Fruit fly (Drosophila melanogaster) whole organism, wandering third instar larva: Measurements from ENCODE around the gene UBL3.

Experiments
- Abd-B ChIP-seq: fragments of >200 bp; optimal IDR thresholded peaks from 2 replicates; lab custom pipeline; 2017; ENCODE audit warnings: missing biosample characterization, missing genetic modification characterization
- CG32264 ChIP-seq: fragments of 200-800 bp; sonication (Bioruptor generic); optimal IDR thresholded peaks from 2 replicates; lab custom pipeline; 2016; ENCODE audit warnings: missing biosample characterization, missing genetic modification characterization
- CG9705 ChIP-seq: fragments of 200-800 bp; sonication (Bioruptor generic); optimal IDR thresholded peaks from 2 replicates; lab custom pipeline; 2018; ENCODE audit warnings: missing biosample characterization, mild to moderate bottlenecking, missing genetic modification characterization
- CrebA ChIP-seq: fragments of 200-800 bp; sonication (Bioruptor generic); optimal IDR thresholded peaks from 2 replicates; lab custom pipeline; 2016; ENCODE audit warnings: missing biosample characterization, mild to moderate bottlenecking, missing genetic modification characterization, borderline replicate concordance
- Dfd ChIP-seq: fragments of >200 bp; optimal IDR thresholded peaks from 2 replicates; lab custom pipeline; 2017; ENCODE audit warnings: missing biosample characterization, missing genetic modification characterization
- Dif ChIP-seq: fragments of 200-275, 200-300 bp; sonication (Bioruptor generic); optimal IDR thresholded peaks from 2 replicates; lab custom pipeline; 2018; ENCODE audit warnings: missing biosample characterization, missing genetic modification characterization; ENCODE audit not compliant: partially characterized antibody
- GATAd ChIP-seq: sonication (Bioruptor generic); optimal IDR thresholded peaks from 2 replicates; lab custom pipeline; 2016; ENCODE audit warnings: missing biosample characterization, missing genetic modification characterization
- HLH106 ChIP-seq: fragments of 200-800 bp; optimal IDR thresholded peaks from 3 replicates; lab custom pipeline; 2019; ENCODE audit warnings: missing biosample characterization, mild to moderate bottlenecking, missing genetic modification characterization, moderate library complexity
- Hnf4 ChIP-seq: fragments of 200-800 bp; sonication (Bioruptor generic); optimal IDR thresholded peaks from 2 replicates; lab custom pipeline; 2016; ENCODE audit warnings: missing biosample characterization, mild to moderate bottlenecking, missing genetic modification characterization
- Hr78 ChIP-seq: fragments of >200 bp; optimal IDR thresholded peaks from 2 replicates; lab custom pipeline; 2017; ENCODE audit warnings: missing biosample characterization, missing genetic modification characterization
- Hr83 ChIP-seq: fragments of 200-300 bp; sonication (Bioruptor generic); optimal IDR thresholded peaks from 2 replicates; lab custom pipeline; 2016; ENCODE audit warnings: missing biosample characterization, mild to moderate bottlenecking, missing genetic modification characterization, moderate library complexity; ENCODE audit not compliant: poor library complexity, severe bottlenecking
- Jra ChIP-seq: sonication (Bioruptor generic); optimal IDR thresholded peaks from 2 replicates; lab custom pipeline; 2016; ENCODE audit warnings: missing biosample characterization, missing genetic modification characterization
- Mio ChIP-seq: sonication (Bioruptor generic); optimal IDR thresholded peaks from 2 replicates; lab custom pipeline; 2016; ENCODE audit warnings: missing biosample characterization, missing genetic modification characterization
- Myc ChIP-seq: fragments of >200 bp; optimal IDR thresholded peaks from 2 replicates; lab custom pipeline; 2017
- N ChIP-seq: fragments of >200 bp; optimal IDR thresholded peaks from 2 replicates; lab custom pipeline; 2018; ENCODE audit warnings: missing biosample characterization, missing external identifiers, missing genetic modification characterization
- OdsH ChIP-seq: fragments of 200-800 bp; sonication (Bioruptor generic); optimal IDR thresholded peaks from 2 replicates; lab custom pipeline; 2016; ENCODE audit warnings: missing biosample characterization, mild to moderate bottlenecking, missing genetic modification characterization
- Rel ChIP-seq, 2 experiments: fragments of 200-800 bp; sonication (Bioruptor generic) in 1 of 2; optimal IDR thresholded peaks; 2 replicates in 1 of 2; 3 replicates in 1 of 2; lab custom pipeline; 2016 to 2019; ENCODE audit warnings: mild to moderate bottlenecking in 2 of 2, missing biosample characterization in 2 of 2, missing genetic modification characterization in 2 of 2, moderate library complexity in 1 of 2
- Sp1 ChIP-seq: fragments of 200-800 bp; sonication (Bioruptor generic); optimal IDR thresholded peaks from 3 replicates; lab custom pipeline; 2019; ENCODE audit warnings: missing biosample characterization, mild to moderate bottlenecking, missing genetic modification characterization, moderate library complexity
- Vsx2 ChIP-seq: fragments of 200-300, 225-300 bp; sonication (Bioruptor generic); optimal IDR thresholded peaks from 2 replicates; lab custom pipeline; 2018; ENCODE audit warnings: missing biosample characterization, missing genetic modification characterization; ENCODE audit not compliant: partially characterized antibody
- br ChIP-seq: fragments of 200-800 bp; sonication (Bioruptor generic); optimal IDR thresholded peaks from 2 replicates; lab custom pipeline; 2016; ENCODE audit warnings: missing biosample characterization, missing genetic modification characterization
- brk ChIP-seq: fragments of 200-800 bp; sonication (Bioruptor generic); optimal IDR thresholded peaks from 2 replicates; lab custom pipeline; 2016; ENCODE audit warnings: missing biosample characterization, mild to moderate bottlenecking, missing genetic modification characterization
- dl ChIP-seq, 2 experiments: fragments of 175-275, 200-275 bp in 1 of 2; fragments of 200-275 bp in 1 of 2; sonication (Bioruptor generic); optimal IDR thresholded peaks; lab custom pipeline; 2018; ENCODE audit warnings: mild to moderate bottlenecking in 2 of 2, missing biosample characterization in 2 of 2, missing genetic modification characterization in 2 of 2, moderate library complexity in 2 of 2; ENCODE audit not compliant: partially characterized antibody in 2 of 2, insufficient read depth in 1 of 2
- dmrt93B ChIP-seq: fragments of 200-800 bp; sonication (Bioruptor generic); optimal IDR thresholded peaks from 2 replicates; lab custom pipeline; 2018; ENCODE audit warnings: missing biosample characterization, mild to moderate bottlenecking, missing genetic modification characterization
- dsf ChIP-seq: sonication (Bioruptor generic); optimal IDR thresholded peaks from 2 replicates; lab custom pipeline; 2016; ENCODE audit warnings: missing biosample characterization, missing genetic modification characterization, borderline replicate concordance
- ey ChIP-seq: fragments of 200-800 bp; sonication (Bioruptor generic); optimal IDR thresholded peaks from 2 replicates; lab custom pipeline; 2016; ENCODE audit warnings: missing biosample characterization, missing genetic modification characterization
- foxo ChIP-seq, 2 experiments: fragments of 200-800 bp; sonication (Bioruptor generic); optimal IDR thresholded peaks; 2 replicates in 1 of 2; 3 replicates in 1 of 2; lab custom pipeline; 2016 to 2017; ENCODE audit warnings: missing biosample characterization in 2 of 2, missing genetic modification characterization in 2 of 2
- fru ChIP-seq: fragments of 200-800 bp; sonication (Bioruptor generic); optimal IDR thresholded peaks from 3 replicates; lab custom pipeline; 2016; ENCODE audit warnings: missing biosample characterization, mild to moderate bottlenecking, missing genetic modification characterization
- h ChIP-seq: fragments of 200-800 bp; sonication (Bioruptor generic); optimal IDR thresholded peaks from 3 replicates; lab custom pipeline; 2016; ENCODE audit warnings: missing biosample characterization, mild to moderate bottlenecking, missing genetic modification characterization
- jim ChIP-seq: fragments of 175-275, 200-325 bp; sonication (Bioruptor generic); optimal IDR thresholded peaks from 2 replicates; lab custom pipeline; 2016; ENCODE audit warnings: missing biosample characterization, mild to moderate bottlenecking, missing genetic modification characterization
- lola ChIP-seq: fragments of >200 bp; optimal IDR thresholded peaks from 2 replicates; lab custom pipeline; 2017; ENCODE audit warnings: missing biosample characterization, missing genetic modification characterization
- pan ChIP-seq: fragments of >200 bp; optimal IDR thresholded peaks from 2 replicates; lab custom pipeline; 2017
- psq ChIP-seq: fragments of 200-800 bp; sonication (Bioruptor generic); optimal IDR thresholded peaks from 3 replicates; lab custom pipeline; 2017; ENCODE audit warnings: missing biosample characterization, mild to moderate bottlenecking, missing genetic modification characterization, moderate library complexity
- rgr ChIP-seq: fragments of 200-800 bp; sonication (Bioruptor generic); optimal IDR thresholded peaks from 3 replicates; lab custom pipeline; 2016; ENCODE audit warnings: missing biosample characterization, mild to moderate bottlenecking, missing genetic modification characterization
- sage ChIP-seq: fragments of 200-800 bp; sonication (Bioruptor generic); optimal IDR thresholded peaks from 2 replicates; lab custom pipeline; 2016; ENCODE audit warnings: missing biosample characterization, mild to moderate bottlenecking, missing genetic modification characterization
- sv ChIP-seq: fragments of 200-800 bp; sonication (Bioruptor generic); optimal IDR thresholded peaks from 3 replicates; lab custom pipeline; 2016; ENCODE audit warnings: missing biosample characterization, missing genetic modification characterization
- tai ChIP-seq: sonication (Bioruptor generic); optimal IDR thresholded peaks from 2 replicates; lab custom pipeline; 2016; ENCODE audit warnings: missing biosample characterization, missing genetic modification characterization
- usp ChIP-seq: fragments of >200 bp; optimal IDR thresholded peaks from 2 replicates; lab custom pipeline; 2017; ENCODE audit warnings: missing biosample characterization, missing genetic modification characterization
- woc ChIP-seq: sonication (Bioruptor generic); optimal IDR thresholded peaks from 2 replicates; lab custom pipeline; 2016; ENCODE audit warnings: missing biosample characterization, mild to moderate bottlenecking, missing genetic modification characterization

Gene UBL3

dm6 chrX:15869843-15870242 is 16.9 kb upstream of the UBL3 start, which contains the start of gene CG16952:
Gene CG16952 (plus strand): TSS chrX:15870183.
- TF ChIP-seq N: peak; percentile 65
- TF ChIP-seq fru: peak; percentile 2
- no peak for TF ChIP-seq Rel (GFP tag; optimal IDR thresholded peaks at IDR 0.05; lab: Kevin White, UChicago)
- peak; percentile 19 for TF ChIP-seq Rel (tag; optimal IDR thresholded peaks at IDR 0.05; lab: Kevin White, UChicago)
- no peak for TF ChIP-seq h (GFP tag; lab: Kevin White, UChicago)
- peak in 1 of 2 experiments; percentile 9 for TF ChIP-seq foxo (GFP tag; optimal IDR thresholded peaks at IDR 0.05; lab: Kevin White, UChicago)
- no peak for TF ChIP-seq rgr (GFP tag; lab: Kevin White, UChicago)

- TF ChIP-seq jim (GFP tag; lab: Kevin White, UChicago) (no peak), Vsx2 (GFP tag; lab: Kevin White, UChicago) (no peak), br (no peak), tai (GFP tag; lab: Kevin White, UChicago) (no peak), lola (GFP tag; lab: Kevin White, UChicago) (no peak), pan (lab: Kevin White, UChicago) (no peak), dl (GFP tag; optimal IDR thresholded peaks at IDR 0.05; lab: Kevin White, UChicago; ENCODE audit: insufficient read depth in 1 of 2, partially characterized antibody in 2 of 2) (no peak), Jra (GFP tag; lab: Kevin White, UChicago) (no peak), CG32264 (no peak), dmrt93B (GFP tag; lab: Kevin White, UChicago) (no peak), N (no peak), HLH106 (tag; lab: Kevin White, UChicago) (no peak), Hr78 (GFP tag; lab: Kevin White, UChicago) (no peak), Mio (GFP tag; lab: Kevin White, UChicago) (no peak), usp (GFP tag; lab: Kevin White, UChicago) (no peak)
Measured at dm6 chrX:15868781-15869180, 15.8 kb upstream of the UBL3 start.

DNA sequence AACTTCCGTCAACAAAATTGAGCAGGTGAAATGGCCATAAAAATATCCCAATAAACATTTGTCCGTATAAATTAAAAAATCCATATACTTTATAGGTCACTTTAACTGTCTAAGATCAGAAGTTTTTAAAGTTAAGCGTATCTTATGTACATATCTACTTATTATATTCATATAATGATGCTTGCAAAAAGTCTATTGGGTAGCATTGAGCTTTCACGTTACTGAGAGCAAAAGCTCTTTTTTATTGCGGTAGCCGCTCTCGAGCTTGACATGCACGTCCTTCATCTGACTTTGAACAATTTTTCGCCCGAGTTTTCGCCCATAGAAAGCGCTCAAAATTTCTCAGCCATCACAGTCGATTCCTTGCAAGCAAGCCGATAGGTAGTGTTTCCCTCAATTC is 14.9 kb upstream of the UBL3 start, which contains the start of gene Gapdh2:
Gene Gapdh2 (plus strand): TSS at position 283 of the 400 bp plus-strand sequence.
- TF ChIP-seq woc (peak; percentile 99), Sp1 (GFP tag; lab: Kevin White, UChicago) (peak; percentile 100), tai (GFP tag; lab: Kevin White, UChicago) (peak; percentile 98), h (GFP tag; lab: Kevin White, UChicago) (peak; percentile 100), Abd-B (GFP tag; lab: Kevin White, UChicago) (no peak), brk (GFP tag; lab: Kevin White, UChicago) (peak; percentile 99), jim (GFP tag; lab: Kevin White, UChicago) (no peak), rgr (GFP tag; lab: Kevin White, UChicago) (peak; percentile 100), Dfd (GFP tag; lab: Kevin White, UChicago) (peak; percentile 97), dl (GFP tag; optimal IDR thresholded peaks at IDR 0.05; lab: Kevin White, UChicago; ENCODE audit: insufficient read depth in 1 of 2, partially characterized antibody in 2 of 2) (no peak), Mio (GFP tag; lab: Kevin White, UChicago) (peak; percentile 92), HLH106 (tag; lab: Kevin White, UChicago) (peak; percentile 100), Jra (GFP tag; lab: Kevin White, UChicago) (peak; percentile 99), CG9705 (GFP tag; lab: Kevin White, UChicago) (peak; percentile 100), CrebA (GFP tag; lab: Kevin White, UChicago) (peak; percentile 98), psq (GFP tag; lab: Kevin White, UChicago) (peak; percentile 99), dmrt93B (GFP tag; lab: Kevin White, UChicago) (peak; percentile 99), Dif (GFP tag; lab: Kevin White, UChicago) (no peak), sage (peak; percentile 99), CG32264 (peak; percentile 99), Hnf4 (GFP tag; lab: Kevin White, UChicago) (peak; percentile 99), ey (GFP tag; lab: Kevin White, UChicago) (peak; percentile 99), Hr78 (GFP tag; lab: Kevin White, UChicago) (no peak), Rel (GFP tag; optimal IDR thresholded peaks at IDR 0.05; lab: Kevin White, UChicago) (peak; percentile 99), Rel (tag; optimal IDR thresholded peaks at IDR 0.05; lab: Kevin White, UChicago) (peak; percentile 99), Hr83 (GFP tag; lab: Kevin White, UChicago) (peak; percentile 85), sv (GFP tag; lab: Kevin White, UChicago) (peak; percentile 99), foxo (GFP tag; optimal IDR thresholded peaks at IDR 0.05; lab: Kevin White, UChicago) (peak; percentile 98 to 100), N (no peak), GATAd (GFP tag; lab: Kevin White, UChicago) (peak; percentile 95), dsf (GFP tag; lab: Kevin White, UChicago) (peak; percentile 98), OdsH (GFP tag; lab: Kevin White, UChicago) (peak; percentile 100), br (peak; percentile 99), lola (GFP tag; lab: Kevin White, UChicago) (no peak), Vsx2 (GFP tag; lab: Kevin White, UChicago) (no peak), usp (GFP tag; lab: Kevin White, UChicago) (no peak), Myc (lab: Kevin White, UChicago) (no peak), fru (peak; percentile 100), pan (lab: Kevin White, UChicago) (no peak)
- TF ChIP-seq, all 38 proteins: peak for 27
